Worm (Caenorhabditis elegans) whole organism, L4/young adult: ENCODE data around the gene D1054.3.

Experiments used
- W03F9.2 ChIP-seq: fragments of 150-350 bp; optimal IDR thresholded peaks from 2 replicates; lab custom pipeline; 2014; ENCODE audit warnings: missing biosample characterization, missing genetic modification characterization
- dao-5 ChIP-seq: sonication (generic microtip); optimal IDR thresholded peaks from 2 replicates; lab custom pipeline; 2016; ENCODE audit warnings: missing genotype, missing genetic modification characterization, moderate library complexity, missing compliant biosample characterization
- him-1 ChIP-seq: sonication (generic microtip); optimal IDR thresholded peaks from 2 replicates; lab custom pipeline; 2016; ENCODE audit warnings: missing genotype, missing genetic modification reagents, missing genetic modification characterization, missing compliant biosample characterization

- TF ChIP-seq dao-5 (tag; lab: Kevin White, UChicago) = no peak
- no peak for TF ChIP-seq him-1 (tag; lab: Kevin White, UChicago)
- no peak for TF ChIP-seq W03F9.2
Observed at ce11 chrV:10793498-10793897, 22.2 kb downstream of the D1054.3 start, which contains the start of gene ule-3.
